Worm (Caenorhabditis elegans): ENCODE results near the gene F54B11.4.

DNA sequence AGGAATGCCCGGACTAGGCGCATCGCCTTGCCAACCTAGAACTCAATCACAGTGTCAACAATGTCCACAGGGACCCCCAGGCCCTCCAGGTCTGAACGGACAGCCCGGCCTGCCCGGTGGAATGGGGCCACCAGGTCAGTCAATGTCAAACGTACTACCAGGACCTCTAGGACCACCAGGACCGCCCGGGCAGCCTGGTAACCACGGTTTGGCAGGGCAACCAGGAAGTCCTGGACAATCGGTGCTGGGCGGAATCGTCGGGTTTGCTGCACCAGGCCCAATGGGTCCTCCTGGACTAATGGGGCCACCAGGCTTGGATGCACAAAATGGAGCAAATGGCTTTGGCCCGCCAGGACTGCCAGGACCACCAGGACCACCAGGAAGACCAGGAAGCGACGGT is 1.8 kb upstream of the F54B11.4 start:
- no peak for TF ChIP-seq lin-13 (GFP tag; optimal IDR thresholded peaks at IDR 0.05)
- TF ChIP-seq nhr-11 (tag; optimal IDR thresholded peaks at IDR 0.05), result no peak
- no peak for TF ChIP-seq zag-1 (tag; optimal IDR thresholded peaks at IDR 0.05)
- TF ChIP-seq pha-4 (GFP tag; IDR thresholded peaks at IDR 0.05), result no peak
- no peak for TF ChIP-seq pha-4 (tag; optimal IDR thresholded peaks at IDR 0.05)
- TF ChIP-seq nhr-25 (tag; optimal IDR thresholded peaks at IDR 0.05; ENCODE audit: borderline replicate concordance, insufficient read depth), result no peak
- TF ChIP-seq aha-1 (tag), result no peak
- no peak for TF ChIP-seq daf-16 (GFP tag; optimal IDR thresholded peaks at IDR 0.05)
- TF ChIP-seq daf-16 (tag; optimal IDR thresholded peaks at IDR 0.05), result no peak
- 0 out of 2 replicates have a peak, but pooled peaks have one; percentile 56 for TF ChIP-seq snpc-1.2 (GFP tag; IDR thresholded peaks at IDR 0.05)
- no peak for TF ChIP-seq lin-1 (GFP tag; IDR thresholded peaks at IDR 0.05)
- no peak for TF ChIP-seq daf-19 (GFP tag; conservative IDR thresholded peaks at IDR 0.05)
